Fruit fly (Drosophila melanogaster) S2 (cell line): ENCODE results near the gene CG11294.

Experiments
- CG8478 ChIP-seq: fragments of >200 bp; optimal IDR thresholded peaks from 2 replicates; lab custom pipeline; 2018
- CTCF ChIP-seq, 2 experiments: fragments of >200 bp; optimal IDR thresholded peaks; 2 replicates each; lab custom pipeline; 2018

dm6 chrX:8667709-8668108 is 25.7 kb downstream of the CG11294 start:
- TF ChIP-seq CTCF (optimal IDR thresholded peaks at IDR 0.05; lab: Kevin White, UChicago) (no peak), CG8478 (lab: Kevin White, UChicago) (no peak)
